Fruit fly (Drosophila melanogaster) whole organism, prepupa: ENCODE results near the gene CG8329.
A peak's percentile ranks its signal among the peaks of the same experiment; 100 is the strongest.

ENCODE experiments used
- Blimp-1 ChIP-seq: fragments of 200-800 bp; sonication (Bioruptor generic); optimal IDR thresholded peaks from 3 replicates; lab custom pipeline; 2017; ENCODE audit warnings: missing biosample characterization, missing genetic modification characterization, mild to moderate bottlenecking, moderate library complexity, missing genetic modification reagents
- CG10631 ChIP-seq: fragments of 200-800 bp; sonication (Bioruptor generic); optimal IDR thresholded peaks from 2 replicates; lab custom pipeline; 2016; ENCODE audit warnings: missing biosample characterization, missing genetic modification characterization
- CG10669 ChIP-seq: fragments of 200-800 bp; sonication (Bioruptor generic); optimal IDR thresholded peaks from 3 replicates; lab custom pipeline; 2018; ENCODE audit warnings: missing biosample characterization, mild to moderate bottlenecking, missing genetic modification characterization, moderate library complexity
- CG11294 ChIP-seq: fragments of 200-800 bp; sonication (Bioruptor generic); IDR thresholded peaks from 2 replicates; pipeline ENCODE4 v1.3.6; 2022; ENCODE audit warnings: missing biosample characterization, missing genetic modification characterization
- CG11762 ChIP-seq: fragments of 200-800 bp; sonication (Bioruptor generic); optimal IDR thresholded peaks from 3 replicates; lab custom pipeline; 2016; ENCODE audit warnings: missing biosample characterization, missing genetic modification characterization; ENCODE audit not compliant: insufficient read depth
- CG15336 ChIP-seq: fragments of 200-800 bp; sonication (Bioruptor generic); IDR thresholded peaks from 2 replicates; pipeline ENCODE4 v1.3.6; 2022; ENCODE audit warnings: missing biosample characterization, missing genetic modification characterization
- CG16779 ChIP-seq: fragments of 200-800 bp; sonication (Bioruptor generic); optimal IDR thresholded peaks from 3 replicates; lab custom pipeline; 2017; ENCODE audit warnings: missing biosample characterization, mild to moderate bottlenecking, missing genetic modification characterization
- CG31627 ChIP-seq: fragments of 200-800 bp; sonication (Bioruptor generic); optimal IDR thresholded peaks from 3 replicates; lab custom pipeline; 2016; ENCODE audit warnings: missing biosample characterization, missing genetic modification characterization
- CG34406 ChIP-seq: fragments of 200-800 bp; sonication (Bioruptor generic); optimal IDR thresholded peaks from 3 replicates; lab custom pipeline; 2016; ENCODE audit warnings: missing biosample characterization, missing genetic modification characterization
- CG6163 ChIP-seq: fragments of 200-800 bp; sonication (Bioruptor generic); IDR thresholded peaks from 3 replicates; pipeline ENCODE4 v1.3.6; 2022; ENCODE audit warnings: missing biosample characterization, missing genetic modification characterization
- CG6276 ChIP-seq: fragments of 200-800 bp; sonication (Bioruptor generic); optimal IDR thresholded peaks from 2 replicates; lab custom pipeline; 2017; ENCODE audit warnings: missing biosample characterization, mild to moderate bottlenecking, missing genetic modification characterization
- CG6792 ChIP-seq: fragments of 200-800 bp; sonication (Bioruptor generic); optimal IDR thresholded peaks from 3 replicates; lab custom pipeline; 2016; ENCODE audit warnings: missing biosample characterization, missing genetic modification characterization
- CG6808 ChIP-seq: fragments of 200-800 bp; sonication (Bioruptor generic); optimal IDR thresholded peaks from 3 replicates; lab custom pipeline; 2017; ENCODE audit warnings: missing biosample characterization, missing genetic modification characterization, mild to moderate bottlenecking, moderate library complexity, missing genetic modification reagents
- CG6854 ChIP-seq: fragments of 200-800 bp; sonication (Bioruptor generic); optimal IDR thresholded peaks from 2 replicates; lab custom pipeline; 2017; ENCODE audit warnings: missing biosample characterization, mild to moderate bottlenecking, missing genetic modification characterization
- CG7368 ChIP-seq: fragments of 200-800 bp; sonication (Bioruptor generic); optimal IDR thresholded peaks from 3 replicates; lab custom pipeline; 2016; ENCODE audit warnings: missing biosample characterization, missing genetic modification characterization
- CG8119 ChIP-seq: fragments of 200-800 bp; sonication (Bioruptor generic); IDR thresholded peaks from 3 replicates; pipeline ENCODE4 v1.3.6; 2022; ENCODE audit warnings: missing biosample characterization, missing genetic modification characterization
- CG8319 ChIP-seq: fragments of 200-800 bp; sonication (Bioruptor generic); optimal IDR thresholded peaks from 3 replicates; lab custom pipeline; 2016; ENCODE audit warnings: missing biosample characterization, missing genetic modification characterization
- CG8632 ChIP-seq: fragments of 200-800 bp; sonication (Bioruptor generic); optimal IDR thresholded peaks from 3 replicates; lab custom pipeline; 2016; ENCODE audit warnings: missing biosample characterization, missing genetic modification characterization
- CG9139 ChIP-seq: fragments of 200-800 bp; sonication (Bioruptor generic); optimal IDR thresholded peaks from 3 replicates; lab custom pipeline; 2017; ENCODE audit warnings: missing biosample characterization, mild to moderate bottlenecking, missing genetic modification characterization
- Eip75B ChIP-seq: fragments of 200-800 bp; sonication (Bioruptor generic); optimal IDR thresholded peaks from 3 replicates; lab custom pipeline; 2016; ENCODE audit warnings: missing biosample characterization, missing genetic modification characterization
- Eip78C ChIP-seq: fragments of 200-800 bp; sonication (Bioruptor generic); peaks from one replicate; lab custom pipeline; 2016; ENCODE audit warnings: missing biosample characterization, missing genetic modification characterization
- Eip93F ChIP-seq: fragments of 200-800 bp; sonication (Bioruptor generic); optimal IDR thresholded peaks from 2 replicates; lab custom pipeline; 2016; ENCODE audit warnings: missing biosample characterization, mild to moderate bottlenecking, missing genetic modification characterization
- Ets21C ChIP-seq: fragments of 200-800 bp; sonication (Bioruptor generic); optimal IDR thresholded peaks from 3 replicates; lab custom pipeline; 2016; ENCODE audit warnings: missing biosample characterization, missing genetic modification characterization
- Gug ChIP-seq: fragments of 200-800 bp; sonication (Bioruptor generic); IDR thresholded peaks from 2 replicates; pipeline ENCODE4 v1.3.6; 2022; ENCODE audit warnings: missing biosample characterization, missing genetic modification characterization
- Hr38 ChIP-seq: sonication (Bioruptor generic); optimal IDR thresholded peaks from 2 replicates; lab custom pipeline; 2016; ENCODE audit warnings: missing biosample characterization, missing genetic modification characterization
- Lpt ChIP-seq: fragments of 200-800 bp; sonication (Bioruptor generic); optimal IDR thresholded peaks from 3 replicates; lab custom pipeline; 2016; ENCODE audit warnings: missing biosample characterization, missing genetic modification characterization
- Met ChIP-seq: fragments of 200-800 bp; sonication (Bioruptor generic); optimal IDR thresholded peaks from 3 replicates; lab custom pipeline; 2016; ENCODE audit warnings: missing biosample characterization, missing genetic modification characterization
- OdsH ChIP-seq: fragments of 200-800 bp; sonication (Bioruptor generic); optimal IDR thresholded peaks from 3 replicates; lab custom pipeline; 2016; ENCODE audit warnings: missing biosample characterization, missing genetic modification characterization
- Sox102F ChIP-seq: fragments of 200-800 bp; sonication (Bioruptor generic); optimal IDR thresholded peaks from 2 replicates; lab custom pipeline; 2016; ENCODE audit warnings: missing biosample characterization, mild to moderate bottlenecking, missing genetic modification characterization
- Sox14 ChIP-seq: fragments of 200-800 bp; sonication (Bioruptor generic); optimal IDR thresholded peaks from 3 replicates; lab custom pipeline; 2016; ENCODE audit warnings: missing biosample characterization, missing genetic modification characterization
- Sox15 ChIP-seq: fragments of 200-800 bp; sonication (Bioruptor generic); optimal IDR thresholded peaks from 3 replicates; lab custom pipeline; 2016; ENCODE audit warnings: missing biosample characterization, missing genetic modification characterization
- dac ChIP-seq: fragments of 200-800 bp; sonication (Bioruptor generic); optimal IDR thresholded peaks from 2 replicates; lab custom pipeline; 2017; ENCODE audit warnings: missing biosample characterization, mild to moderate bottlenecking, missing genetic modification characterization
- dsx ChIP-seq: fragments of 200-800 bp; optimal IDR thresholded peaks from 3 replicates; lab custom pipeline; 2019; ENCODE audit warnings: missing biosample characterization, mild to moderate bottlenecking, missing genetic modification characterization, moderate library complexity; ENCODE audit not compliant: poor library complexity, severe bottlenecking
- eg ChIP-seq: fragments of 200-800 bp; sonication (Bioruptor generic); IDR thresholded peaks from 3 replicates; pipeline ENCODE4 v1.3.6; 2022; ENCODE audit warnings: missing biosample characterization, missing genetic modification characterization
- esn ChIP-seq: fragments of 200-800 bp; sonication (Bioruptor generic); optimal IDR thresholded peaks from 2 replicates; lab custom pipeline; 2016; ENCODE audit warnings: missing biosample characterization, mild to moderate bottlenecking, missing genetic modification characterization, moderate library complexity
- fd59A ChIP-seq: fragments of 200-800 bp; sonication (Bioruptor generic); optimal IDR thresholded peaks from 2 replicates; lab custom pipeline; 2017; ENCODE audit warnings: missing biosample characterization, mild to moderate bottlenecking, missing genetic modification characterization, missing genetic modification reagents
- fkh ChIP-seq: fragments of 200-800 bp; sonication (Bioruptor generic); optimal IDR thresholded peaks from 3 replicates; lab custom pipeline; 2017; ENCODE audit warnings: missing biosample characterization, mild to moderate bottlenecking, missing genetic modification characterization, moderate library complexity
- lz ChIP-seq: fragments of 200-800 bp; sonication (Bioruptor generic); optimal IDR thresholded peaks from 3 replicates; lab custom pipeline; 2016; ENCODE audit warnings: missing biosample characterization, missing genetic modification characterization
- net ChIP-seq: fragments of 200-800 bp; sonication (Bioruptor generic); optimal IDR thresholded peaks from 3 replicates; lab custom pipeline; 2016; ENCODE audit warnings: missing biosample characterization, missing genetic modification characterization
- salr ChIP-seq, 2 experiments: fragments of 200-800 bp; sonication (Bioruptor generic); optimal IDR thresholded peaks; 3 replicates each; lab custom pipeline; 2016 to 2018; ENCODE audit warnings: missing biosample characterization in 2 of 2, missing genetic modification characterization in 2 of 2, mild to moderate bottlenecking in 1 of 2
- spab ChIP-seq: fragments of 200-800 bp; sonication (Bioruptor generic); optimal IDR thresholded peaks from 2 replicates; lab custom pipeline; 2017; ENCODE audit warnings: missing biosample characterization, mild to moderate bottlenecking, missing genetic modification characterization, missing genetic modification reagents
- svp ChIP-seq: fragments of 200-800 bp; sonication (Bioruptor generic); peaks from one replicate; lab custom pipeline; 2016; ENCODE audit warnings: missing biosample characterization, missing genetic modification characterization
- topi ChIP-seq: fragments of 200-800 bp; sonication (Bioruptor generic); optimal IDR thresholded peaks from 3 replicates; lab custom pipeline; 2016; ENCODE audit warnings: missing biosample characterization, missing genetic modification characterization
- vri ChIP-seq: fragments of 200-800 bp; sonication (Bioruptor generic); optimal IDR thresholded peaks from 3 replicates; lab custom pipeline; 2016; ENCODE audit warnings: missing biosample characterization, mild to moderate bottlenecking, missing genetic modification characterization

The CG8329 gene

DNA sequence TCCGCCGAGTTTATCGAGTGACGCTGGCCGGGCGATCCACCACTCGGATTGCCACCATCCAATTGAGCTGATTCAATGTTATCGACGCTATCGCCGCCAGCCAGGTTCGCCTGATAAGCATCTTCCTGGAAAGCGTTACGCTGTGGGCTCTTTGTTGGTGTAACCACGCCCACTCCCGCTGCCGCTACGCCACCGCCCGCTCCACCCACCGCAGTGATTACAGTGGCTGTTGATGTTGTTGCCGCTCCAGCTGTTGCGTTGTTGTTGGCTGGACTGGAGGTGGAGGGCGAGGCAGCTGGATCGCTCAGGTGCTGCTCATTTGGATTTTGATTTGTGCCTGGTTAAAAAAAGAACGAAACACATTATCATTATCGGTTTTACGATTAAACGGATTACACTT is 33.5 kb downstream of the CG8329 start:
- peak; percentile 48 for TF ChIP-seq svp (GFP tag; lab: Kevin White, UChicago)
- peak; percentile 87 for TF ChIP-seq Sox14 (GFP tag; lab: Kevin White, UChicago)
- TF ChIP-seq Eip93F (GFP tag; lab: Kevin White, UChicago): peak; percentile 54
- peak; percentile 96 for TF ChIP-seq vri (GFP tag; lab: Kevin White, UChicago)
- no peak for TF ChIP-seq esn (GFP tag; lab: Kevin White, UChicago)
- no peak for TF ChIP-seq CG11294 (GFP tag; lab: Robert Waterston, UW)
- TF ChIP-seq CG9139 (GFP tag; lab: Kevin White, UChicago): no peak

DNA sequence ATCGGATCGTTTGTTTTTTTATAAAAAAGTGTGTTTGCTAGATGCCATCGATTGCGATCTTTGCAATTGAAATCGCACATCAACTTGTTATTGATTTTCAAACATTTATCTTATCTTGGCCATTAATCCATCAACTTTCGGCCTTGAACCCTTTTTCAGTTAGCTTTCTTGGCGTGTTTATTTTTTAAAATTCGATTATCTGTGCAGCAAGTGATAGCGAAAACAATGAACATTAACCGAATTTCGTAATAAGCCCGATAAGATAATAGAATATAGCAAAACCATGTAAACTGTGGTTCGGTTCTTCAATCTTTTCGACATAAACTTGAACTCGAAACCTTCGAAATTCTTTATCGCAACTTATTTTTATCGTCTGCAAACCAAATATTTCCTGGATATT is 36.4 kb downstream of the CG8329 start:
- peak; percentile 61 for TF ChIP-seq Eip93F (GFP tag; lab: Kevin White, UChicago)
- TF ChIP-seq vri (GFP tag; lab: Kevin White, UChicago): peak; percentile 95
- no peak for TF ChIP-seq CG31627 (GFP tag; lab: Kevin White, UChicago)
- TF ChIP-seq, all 60 proteins: peak for 2

DNA sequence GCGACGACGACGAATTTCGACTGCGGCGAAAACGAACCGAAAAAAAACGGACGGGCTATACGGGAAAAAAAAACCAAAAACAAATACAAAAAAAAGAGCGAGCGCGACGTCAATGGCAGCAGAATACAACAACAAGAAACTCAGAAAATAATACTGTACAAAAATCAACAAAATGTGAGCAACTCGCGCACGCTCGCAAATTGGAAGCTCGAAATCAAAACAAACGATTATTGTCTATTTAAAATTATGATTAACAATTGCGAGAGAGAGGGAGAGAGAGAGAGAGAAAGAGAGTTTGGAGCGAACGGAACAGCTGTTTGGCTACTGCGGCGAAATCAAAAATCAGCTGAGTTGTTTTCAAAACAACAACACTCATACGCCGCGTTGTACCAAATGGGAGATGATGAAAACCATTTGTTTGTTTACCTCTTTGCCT is 37.6 kb downstream of the CG8329 start:
- no peak for TF ChIP-seq fd59A (GFP tag; lab: Kevin White, UChicago)
- no peak for TF ChIP-seq dsx (GFP tag; lab: Kevin White, UChicago)
- TF ChIP-seq topi (GFP tag; lab: Kevin White, UChicago): peak; percentile 38
- TF ChIP-seq salr (GFP tag; optimal IDR thresholded peaks at IDR 0.05; lab: Kevin White, UChicago): peak in 1 of 2 experiments; percentile 47
- no peak for TF ChIP-seq CG10669 (GFP tag; lab: Kevin White, UChicago)
- TF ChIP-seq CG6808 (GFP tag; lab: Kevin White, UChicago): no peak
- peak; percentile 69; the same call in 2 of the 3 replicates for TF ChIP-seq CG8119 (GFP tag; lab: Robert Waterston, UW)
- no peak for TF ChIP-seq Gug (GFP tag; lab: Robert Waterston, UW)
- no peak for TF ChIP-seq OdsH (GFP tag; lab: Kevin White, UChicago)
- no peak for TF ChIP-seq CG8319 (GFP tag; lab: Kevin White, UChicago)
- no peak for TF ChIP-seq CG8632 (GFP tag; lab: Kevin White, UChicago)
- peak; percentile 83 for TF ChIP-seq CG6163
- peak; percentile 26; the same call in 1 of the 2 replicates for TF ChIP-seq CG11294 (GFP tag; lab: Robert Waterston, UW)
- no peak for TF ChIP-seq CG10631 (GFP tag; lab: Kevin White, UChicago)
- TF ChIP-seq Eip78C: peak; percentile 71
- no peak for TF ChIP-seq CG31627 (GFP tag; lab: Kevin White, UChicago)
- peak; percentile 49 for TF ChIP-seq Eip93F (GFP tag; lab: Kevin White, UChicago)
- TF ChIP-seq lz (GFP tag; lab: Kevin White, UChicago): no peak
- TF ChIP-seq CG6854 (GFP tag; lab: Kevin White, UChicago): peak; percentile 83
- no peak for TF ChIP-seq Eip75B (GFP tag; lab: Kevin White, UChicago)
- TF ChIP-seq Lpt: peak; percentile 44
- peak; percentile 70 for TF ChIP-seq CG15336 (GFP tag; lab: Robert Waterston, UW)
- TF ChIP-seq Met (GFP tag; lab: Kevin White, UChicago): peak; percentile 40
- TF ChIP-seq CG11762 (GFP tag; lab: Kevin White, UChicago): no peak
- TF ChIP-seq esn (GFP tag; lab: Kevin White, UChicago): peak; percentile 46
- peak; percentile 72 for TF ChIP-seq net (GFP tag; lab: Kevin White, UChicago)
- peak; percentile 48 for TF ChIP-seq Sox102F (GFP tag; lab: Kevin White, UChicago)
- TF ChIP-seq eg (GFP tag; lab: Robert Waterston, UW): peak; percentile 91
- TF ChIP-seq CG7368 (GFP tag; lab: Kevin White, UChicago): no peak
- peak; percentile 90 for TF ChIP-seq vri (GFP tag; lab: Kevin White, UChicago)
- peak; percentile 78 for TF ChIP-seq svp (GFP tag; lab: Kevin White, UChicago)
- peak; percentile 72 for TF ChIP-seq CG16779
- TF ChIP-seq CG34406 (GFP tag; lab: Kevin White, UChicago): peak; percentile 46
- peak; percentile 52 for TF ChIP-seq Blimp-1
- TF ChIP-seq spab (GFP tag; lab: Kevin White, UChicago): no peak
- no peak for TF ChIP-seq Sox14 (GFP tag; lab: Kevin White, UChicago)
- TF ChIP-seq fkh: peak; percentile 77
- no peak for TF ChIP-seq Ets21C (GFP tag; lab: Kevin White, UChicago)
- no peak for TF ChIP-seq Hr38 (GFP tag; lab: Kevin White, UChicago)
- no peak for TF ChIP-seq Sox15 (GFP tag; lab: Kevin White, UChicago)
- TF ChIP-seq CG6276: peak; percentile 92
- no peak for TF ChIP-seq dac (GFP tag; lab: Kevin White, UChicago)
- no peak for TF ChIP-seq CG6792 (GFP tag; lab: Kevin White, UChicago)
